Fruit fly (Drosophila melanogaster) whole organism, embryonic: ENCODE results near the gene lectin-37Db.

ENCODE experiments used
- Ada2b ChIP-seq: fragments of 200-800 bp; sonication (Bioruptor generic); IDR thresholded peaks from 2 replicates; pipeline ENCODE4 v1.3.6; 2022; ENCODE audit warnings: missing biosample characterization, missing genetic modification characterization
- Atf6 ChIP-seq: fragments of 200-800 bp; sonication (Bioruptor generic); IDR thresholded peaks from 2 replicates; pipeline ENCODE4 v1.3.6; 2022; ENCODE audit warnings: missing biosample characterization, missing genetic modification characterization
- CG10147 ChIP-seq: fragments of 200-800 bp; sonication (Bioruptor generic); optimal IDR thresholded peaks from 2 replicates; lab custom pipeline; 2019; ENCODE audit warnings: missing biosample characterization, mild to moderate bottlenecking, missing genetic modification characterization, moderate library complexity
- CG10979 ChIP-seq: fragments of 200-800 bp; sonication (Bioruptor generic); optimal IDR thresholded peaks from 2 replicates; lab custom pipeline; 2018; ENCODE audit warnings: missing biosample characterization, mild to moderate bottlenecking, missing genetic modification characterization, moderate library complexity
- CG14441 ChIP-seq: fragments of 200-800 bp; sonication (Bioruptor generic); IDR thresholded peaks from 2 replicates; pipeline ENCODE4 v1.3.6; 2022; ENCODE audit warnings: missing biosample characterization, missing genetic modification characterization
- CG15479 ChIP-seq: fragments of 200-800 bp; sonication (Bioruptor generic); optimal IDR thresholded peaks from 3 replicates; lab custom pipeline; 2019; ENCODE audit warnings: missing biosample characterization, mild to moderate bottlenecking, missing genetic modification characterization, moderate library complexity
- CG1602 ChIP-seq: fragments of 200-800 bp; sonication (Bioruptor generic); optimal IDR thresholded peaks from 3 replicates; lab custom pipeline; 2016; ENCODE audit warnings: missing biosample characterization, missing genetic modification characterization
- CG2120 ChIP-seq: fragments of 200-800 bp; sonication (Bioruptor generic); optimal IDR thresholded peaks from 3 replicates; lab custom pipeline; 2016; ENCODE audit warnings: missing biosample characterization, missing genetic modification characterization
- CG31441 ChIP-seq: fragments of 200-800 bp; sonication (Bioruptor generic); IDR thresholded peaks from 2 replicates; pipeline ENCODE4 v1.3.6; 2022; ENCODE audit warnings: missing biosample characterization, missing genetic modification characterization
- CG4617 ChIP-seq: fragments of 200-800 bp; sonication (Bioruptor generic); optimal IDR thresholded peaks from 3 replicates; lab custom pipeline; 2016; ENCODE audit warnings: missing biosample characterization, missing genetic modification characterization, borderline replicate concordance
- CG4707 ChIP-seq: fragments of 200-800 bp; sonication (Bioruptor generic); optimal IDR thresholded peaks from 2 replicates; lab custom pipeline; 2018; ENCODE audit warnings: missing biosample characterization, mild to moderate bottlenecking, missing genetic modification characterization, moderate library complexity
- CG4730 ChIP-seq: fragments of 200-800 bp; sonication (Bioruptor generic); IDR thresholded peaks from 2 replicates; pipeline ENCODE4 v1.3.6; 2022; ENCODE audit warnings: missing biosample characterization, missing genetic modification characterization
- CG7963 ChIP-seq: fragments of 200-800 bp; sonication (Bioruptor generic); IDR thresholded peaks from 3 replicates; pipeline ENCODE4 v1.3.6; 2022; ENCODE audit warnings: missing biosample characterization, missing genetic modification characterization; ENCODE audit not compliant: partially characterized antibody
- CG8089 ChIP-seq: fragments of 200-800 bp; sonication (Bioruptor generic); optimal IDR thresholded peaks from 3 replicates; lab custom pipeline; 2016; ENCODE audit warnings: missing biosample characterization, missing genetic modification characterization
- Chrac-16 ChIP-seq: fragments of 200-800 bp; sonication (Bioruptor generic); optimal IDR thresholded peaks from 3 replicates; lab custom pipeline; 2016; ENCODE audit warnings: missing biosample characterization, missing genetic modification characterization
- D19A ChIP-seq: fragments of 200-800 bp; optimal IDR thresholded peaks from 3 replicates; lab custom pipeline; 2019; ENCODE audit warnings: missing biosample characterization, mild to moderate bottlenecking, missing genetic modification characterization, moderate library complexity
- Dip3 ChIP-seq: fragments of 200-800 bp; sonication (Bioruptor generic); optimal IDR thresholded peaks from 3 replicates; lab custom pipeline; 2016; ENCODE audit warnings: missing biosample characterization, missing genetic modification characterization
- Ets65A ChIP-seq: fragments of 200-800 bp; sonication (Bioruptor generic); peaks from one replicate; lab custom pipeline; 2016; ENCODE audit warnings: missing biosample characterization, missing genetic modification characterization
- Gsc ChIP-seq: fragments of 200-800 bp; sonication (Bioruptor generic); IDR thresholded peaks from 2 replicates; pipeline ENCODE4 v1.3.6; 2022; ENCODE audit warnings: missing biosample characterization, missing genetic modification characterization
- HmgD ChIP-seq: fragments of 200-800 bp; sonication (Bioruptor generic); optimal IDR thresholded peaks from 3 replicates; lab custom pipeline; 2016; ENCODE audit warnings: missing biosample characterization, missing genetic modification characterization
- Hr3 ChIP-seq: fragments of 200-800 bp; sonication (Bioruptor generic); optimal IDR thresholded peaks from 3 replicates; lab custom pipeline; 2016; ENCODE audit warnings: missing biosample characterization, missing genetic modification characterization
- Hr51 ChIP-seq, 2 experiments: fragments of 200-800 bp; sonication (Bioruptor generic); optimal IDR thresholded peaks; 2 replicates in 1 of 2; 3 replicates in 1 of 2; lab custom pipeline; 2016 to 2018; ENCODE audit warnings: missing biosample characterization in 2 of 2, missing genetic modification characterization in 2 of 2, mild to moderate bottlenecking in 1 of 2, moderate library complexity in 1 of 2
- MBD-R2 ChIP-seq: fragments of 200-800 bp; sonication (Bioruptor generic); IDR thresholded peaks from 2 replicates; pipeline ENCODE4 v1.3.6; 2022; ENCODE audit warnings: missing biosample characterization, missing genetic modification characterization
- MESR4 ChIP-seq: fragments of 200-800 bp; sonication (Bioruptor generic); optimal IDR thresholded peaks from 2 replicates; lab custom pipeline; 2018; ENCODE audit warnings: missing biosample characterization, mild to moderate bottlenecking, missing genetic modification characterization, moderate library complexity
- Med ChIP-seq: fragments of 200-800 bp; sonication (Bioruptor generic); peaks from one replicate; lab custom pipeline; 2016; ENCODE audit warnings: missing biosample characterization, missing genetic modification characterization, mild to moderate bottlenecking, inconsistent platforms, moderate library complexity
- Ptx1 ChIP-seq: fragments of 200-800 bp; sonication (Bioruptor generic); IDR thresholded peaks from 2 replicates; pipeline ENCODE4 v1.3.6; 2022; ENCODE audit warnings: missing biosample characterization, missing genetic modification characterization
- Rfx ChIP-seq: fragments of 200-800 bp; sonication (Bioruptor generic); IDR thresholded peaks from 2 replicates; pipeline ENCODE4 v1.3.6; 2022; ENCODE audit warnings: missing biosample characterization, missing genetic modification characterization
- Six4 ChIP-seq: fragments of 200-800 bp; sonication (Bioruptor generic); optimal IDR thresholded peaks from 2 replicates; lab custom pipeline; 2016; ENCODE audit warnings: missing biosample characterization, missing genetic modification characterization
- Sox102F ChIP-seq: fragments of 200-800 bp; sonication (Bioruptor generic); optimal IDR thresholded peaks from 2 replicates; lab custom pipeline; 2018; ENCODE audit warnings: missing biosample characterization, mild to moderate bottlenecking, missing genetic modification characterization, moderate library complexity
- Ssrp ChIP-seq: fragments of 200-800 bp; sonication (Bioruptor generic); optimal IDR thresholded peaks from 2 replicates; lab custom pipeline; 2018; ENCODE audit warnings: missing biosample characterization, mild to moderate bottlenecking, missing genetic modification characterization, moderate library complexity
- chn ChIP-seq: fragments of 200-800 bp; sonication (Bioruptor generic); optimal IDR thresholded peaks from 2 replicates; lab custom pipeline; 2016; ENCODE audit warnings: missing biosample characterization, missing genetic modification characterization
- dan ChIP-seq: fragments of 200-800 bp; sonication (Bioruptor generic); IDR thresholded peaks from 2 replicates; pipeline ENCODE4 v1.3.6; 2022; ENCODE audit warnings: missing biosample characterization, missing genetic modification characterization
- dpn ChIP-seq, 2 experiments: fragments of 200-800 bp; sonication (Bioruptor generic); optimal IDR thresholded peaks; 3 replicates each; lab custom pipeline; 2016; ENCODE audit warnings: missing biosample characterization in 2 of 2, missing genetic modification characterization in 2 of 2
- exex ChIP-seq: fragments of 200-800 bp; sonication (Bioruptor generic); optimal IDR thresholded peaks from 4 replicates; lab custom pipeline; 2018; ENCODE audit warnings: missing biosample characterization, mild to moderate bottlenecking, missing genetic modification characterization, moderate library complexity
- fd96Cb ChIP-seq: fragments of 200-800 bp; sonication (Bioruptor generic); optimal IDR thresholded peaks from 2 replicates; lab custom pipeline; 2018; ENCODE audit warnings: missing biosample characterization, mild to moderate bottlenecking, missing genetic modification characterization, moderate library complexity
- gcm ChIP-seq: fragments of 200-800 bp; sonication (Bioruptor generic); optimal IDR thresholded peaks from 2 replicates; lab custom pipeline; 2019; ENCODE audit warnings: missing biosample characterization, mild to moderate bottlenecking, missing genetic modification characterization, moderate library complexity
- gro ChIP-seq: fragments of 200-800 bp; sonication (Bioruptor generic); optimal IDR thresholded peaks from 2 replicates; lab custom pipeline; 2016; ENCODE audit warnings: missing biosample characterization, missing genetic modification characterization
- inv ChIP-seq: fragments of 200-800 bp; sonication (Bioruptor generic); IDR thresholded peaks from 2 replicates; pipeline ENCODE4 v1.3.6; 2022; ENCODE audit warnings: missing biosample characterization, missing genetic modification characterization; ENCODE audit not compliant: partially characterized antibody
- jumu ChIP-seq: fragments of 200-800 bp; sonication (Bioruptor generic); optimal IDR thresholded peaks from 3 replicates; lab custom pipeline; 2016; ENCODE audit warnings: missing biosample characterization, missing genetic modification characterization
- kni ChIP-seq: fragments of 200-800 bp; sonication (Bioruptor generic); optimal IDR thresholded peaks from 3 replicates; lab custom pipeline; 2017; ENCODE audit warnings: mild to moderate bottlenecking, missing biosample characterization, missing genetic modification reagents, missing genetic modification characterization
- nerfin-1 ChIP-seq: fragments of 200-800 bp; sonication (Bioruptor generic); optimal IDR thresholded peaks from 3 replicates; lab custom pipeline; 2019; ENCODE audit warnings: missing biosample characterization, mild to moderate bottlenecking, missing genetic modification characterization, moderate library complexity
- p53 ChIP-seq: fragments of 200-800 bp; sonication (Bioruptor generic); optimal IDR thresholded peaks from 2 replicates; lab custom pipeline; 2016; ENCODE audit warnings: missing biosample characterization, missing genetic modification characterization
- phol ChIP-seq: fragments of 200-800 bp; sonication (Bioruptor generic); optimal IDR thresholded peaks from 3 replicates; lab custom pipeline; 2018; ENCODE audit warnings: missing biosample characterization, mild to moderate bottlenecking, missing genetic modification characterization, moderate library complexity
- sd ChIP-seq: fragments of 200-800 bp; sonication (Bioruptor generic); optimal IDR thresholded peaks from 3 replicates; lab custom pipeline; 2018; ENCODE audit warnings: missing biosample characterization, mild to moderate bottlenecking, missing genetic modification characterization, moderate library complexity
- sens ChIP-seq: fragments of 200-800 bp; sonication (Bioruptor generic); peaks from one replicate; lab custom pipeline; 2016; ENCODE audit warnings: missing biosample characterization, missing genetic modification characterization
- slbo ChIP-seq: fragments of 200-800 bp; sonication (Bioruptor generic); IDR thresholded peaks from 2 replicates; pipeline ENCODE4 v1.3.6; 2022; ENCODE audit warnings: missing biosample characterization, missing genetic modification characterization
- sna ChIP-seq: fragments of 200-800 bp; sonication (Bioruptor generic); IDR thresholded peaks from 2 replicates; pipeline ENCODE4 v1.3.6; 2022; ENCODE audit warnings: missing biosample characterization, missing genetic modification characterization; ENCODE audit not compliant: partially characterized antibody
- twi ChIP-seq: fragments of 200-800 bp; optimal IDR thresholded peaks from 2 replicates; lab custom pipeline; 2019; ENCODE audit warnings: missing biosample characterization, mild to moderate bottlenecking, missing genetic modification characterization, moderate library complexity
- vfl ChIP-seq: fragments of 200-800 bp; sonication (Bioruptor generic); optimal IDR thresholded peaks from 2 replicates; lab custom pipeline; 2016; ENCODE audit warnings: missing biosample characterization, missing genetic modification characterization

Gene lectin-37Db

dm6 chr2L:19452535-19453317, 33.9 kb downstream of the lectin-37Db start (continued):
- TF ChIP-seq Med: peak; percentile 63
- peak in 1 of 2 experiments; percentile 20 for TF ChIP-seq Hr51 (GFP tag; optimal IDR thresholded peaks at IDR 0.05; lab: Kevin White, UChicago)
- 0 out of 3 replicates have a peak, but pooled peaks have one; percentile 17 for TF ChIP-seq CG7963 (GFP tag; lab: Robert Waterston, UW)
- no peak for TF ChIP-seq inv (GFP tag; lab: Robert Waterston, UW)
- peak; percentile 49; the same call in 1 of the 2 replicates for TF ChIP-seq Atf6
- TF ChIP-seq Ptx1 (GFP tag; lab: Robert Waterston, UW): peak; percentile 42; the same call in 1 of the 2 replicates
- no peak for TF ChIP-seq Gsc (GFP tag; lab: Robert Waterston, UW)
- TF ChIP-seq Sox102F (GFP tag; lab: Kevin White, UChicago): peak; percentile 24
- TF ChIP-seq sens: peak; percentile 74
- peak; percentile 78 for TF ChIP-seq phol
- peak; percentile 56 for TF ChIP-seq CG14441 (GFP tag; lab: Robert Waterston, UW)
- no peak; the same call in 1 of the 2 replicates for TF ChIP-seq sna (GFP tag; lab: Robert Waterston, UW)
- TF ChIP-seq p53: peak; percentile 8
- TF ChIP-seq exex (tag; lab: Kevin White, UChicago): no peak
- peak; percentile 49 for TF ChIP-seq Rfx (GFP tag; lab: Robert Waterston, UW)
- peak; percentile 43 for TF ChIP-seq CG2120 (GFP tag; lab: Kevin White, UChicago)
- no peak for TF ChIP-seq CG8089
- no peak for TF ChIP-seq CG4707 (GFP tag; lab: Kevin White, UChicago)
- peak; percentile 63 for TF ChIP-seq MBD-R2
- TF ChIP-seq Ets65A: peak; percentile 93
- TF ChIP-seq Dip3 (GFP tag; lab: Kevin White, UChicago): peak; percentile 34
- TF ChIP-seq gro (GFP tag; lab: Kevin White, UChicago): peak; percentile 8
- TF ChIP-seq D19A: no peak
- no peak for TF ChIP-seq MESR4 (GFP tag; lab: Kevin White, UChicago)
- peak; percentile 35 for TF ChIP-seq jumu (GFP tag; lab: Kevin White, UChicago)
- 0 out of 2 replicates have a peak, but pooled peaks have one; percentile 16 for TF ChIP-seq CG31441 (GFP tag; lab: Robert Waterston, UW)
- TF ChIP-seq vfl (GFP tag; lab: Kevin White, UChicago): no peak
- TF ChIP-seq nerfin-1 (tag; lab: Kevin White, UChicago): peak; percentile 97
- peak; percentile 10 for TF ChIP-seq Ssrp
- TF ChIP-seq CG4617 (GFP tag; lab: Kevin White, UChicago): no peak
- peak; percentile 39 for TF ChIP-seq chn (GFP tag; lab: Kevin White, UChicago)
- peak; percentile 21 for TF ChIP-seq Hr3 (GFP tag; lab: Kevin White, UChicago)
- TF ChIP-seq gcm (GFP tag; lab: Kevin White, UChicago): no peak
- no peak for TF ChIP-seq dan (GFP tag; lab: Robert Waterston, UW)
- TF ChIP-seq twi: no peak
- TF ChIP-seq CG10147 (GFP tag; lab: Kevin White, UChicago): no peak
- TF ChIP-seq Six4 (GFP tag; lab: Kevin White, UChicago): peak; percentile 27
- no peak for TF ChIP-seq HmgD (GFP tag; lab: Kevin White, UChicago)
- 0 out of 2 replicates have a peak, but pooled peaks have one; percentile 13 for TF ChIP-seq Ada2b
- TF ChIP-seq CG1602: no peak
- TF ChIP-seq slbo (GFP tag; lab: Robert Waterston, UW): peak; percentile 60
- peak; percentile 76 for TF ChIP-seq CG15479 (GFP tag; lab: Kevin White, UChicago)
- TF ChIP-seq sd (tag; lab: Kevin White, UChicago): peak; percentile 30
- TF ChIP-seq CG4730: 0 out of 2 replicates have a peak, but pooled peaks have one; percentile 33
- TF ChIP-seq dpn (GFP tag; optimal IDR thresholded peaks at IDR 0.05; lab: Kevin White, UChicago): peak; percentile 17 to 38
- TF ChIP-seq fd96Cb: no peak
- no peak for TF ChIP-seq kni (GFP tag; lab: Kevin White, UChicago)
- TF ChIP-seq CG10979 (tag; lab: Kevin White, UChicago): peak; percentile 13
- peak; percentile 10 for TF ChIP-seq Chrac-16
